Worm (Caenorhabditis elegans) whole organism, late embryonic: ENCODE data around the gene T10C6.6.

Experiments
- fkh-10 ChIP-seq: fragments of 150-350 bp; optimal IDR thresholded peaks from 2 replicates; lab custom pipeline; 2014; ENCODE audit warnings: missing biosample characterization, missing genetic modification reagents, missing genetic modification characterization
- npax-4 ChIP-seq: sonication (generic microtip); optimal IDR thresholded peaks from 2 replicates; lab custom pipeline; 2016; ENCODE audit warnings: missing genetic modification characterization, missing compliant biosample characterization
- pqm-1 ChIP-seq: sonication (generic microtip); optimal IDR thresholded peaks from 2 replicates; lab custom pipeline; 2016; ENCODE audit warnings: missing genetic modification characterization, missing compliant biosample characterization

ce11 chrV:16017671-16018070 lies 6.5 kb upstream of the T10C6.6 start, which contains the start of gene srx-43:
- TF ChIP-seq pqm-1 (no peak), npax-4 (no peak), fkh-10 (GFP tag; lab: Kevin White, UChicago) (no peak)
